Worm (Caenorhabditis elegans) whole organism, young adult: Measurements from ENCODE around the gene srx-10.

Source experiments
- F39B2.1 ChIP-seq: fragments of 200-800 bp; sonication (Bioruptor generic); IDR thresholded peaks from 2 replicates; pipeline ENCODE4 v1.3.6; 2022; ENCODE audit warnings: missing genetic modification reagents, missing genetic modification characterization, missing compliant biosample characterization
- F49E8.2 ChIP-seq: sonication (generic microtip); optimal IDR thresholded peaks from 3 replicates; lab custom pipeline; 2017; ENCODE audit warnings: missing genetic modification characterization, mild to moderate bottlenecking, missing compliant biosample characterization, antibody characterized with exemption, moderate library complexity; ENCODE audit not compliant: insufficient read depth
- F55B11.4 ChIP-seq: sonication (generic microtip); optimal IDR thresholded peaks from 2 replicates; lab custom pipeline; 2016; ENCODE audit warnings: missing compliant biosample characterization, missing genetic modification characterization, borderline replicate concordance; ENCODE audit not compliant: insufficient read depth
- F57A8.1 ChIP-seq: fragments of 200-800 bp; sonication (Bioruptor generic); optimal IDR thresholded peaks from 2 replicates; lab custom pipeline; 2018; ENCODE audit warnings: mild to moderate bottlenecking, missing genetic modification characterization, moderate library complexity, missing compliant biosample characterization
- K11D2.4 ChIP-seq: fragments of 200-800 bp; sonication (Bioruptor generic); IDR thresholded peaks from 2 replicates; pipeline ENCODE4 v1.3.6; 2022; ENCODE audit warnings: missing genetic modification reagents, missing genetic modification characterization, missing compliant biosample characterization
- T26A5.8 ChIP-seq: sonication (generic microtip); optimal IDR thresholded peaks from 2 replicates; lab custom pipeline; 2016; ENCODE audit warnings: missing genetic modification characterization, missing compliant biosample characterization
- Y79H2A.3 ChIP-seq: fragments of 200-800 bp; sonication (Bioruptor generic); conservative IDR thresholded peaks from 2 replicates; pipeline ENCODE4 v1.3.6; 2022; ENCODE audit warnings: missing genetic modification reagents, missing genetic modification characterization, missing compliant biosample characterization
- ZK185.1 ChIP-seq: sonication (generic microtip); optimal IDR thresholded peaks from 2 replicates; lab custom pipeline; 2016; ENCODE audit warnings: mild to moderate bottlenecking, missing genetic modification characterization, missing compliant biosample characterization; ENCODE audit not compliant: poor library complexity, severe bottlenecking
- aptf-2 ChIP-seq: fragments of 200-800 bp; sonication (Bioruptor generic); conservative IDR thresholded peaks from 2 replicates; pipeline ENCODE4 v1.3.6; 2022; ENCODE audit warnings: missing genetic modification reagents, missing genetic modification characterization, missing compliant biosample characterization
- athp-1 ChIP-seq: sonication (generic microtip); optimal IDR thresholded peaks from 2 replicates; lab custom pipeline; 2017; ENCODE audit warnings: mild to moderate bottlenecking, missing genetic modification characterization, missing compliant biosample characterization
- bed-2 ChIP-seq: fragments of 200-800 bp; sonication (Bioruptor generic); IDR thresholded peaks from 2 replicates; pipeline ENCODE4 v1.3.6; 2022; ENCODE audit warnings: missing genetic modification reagents, missing genetic modification characterization, missing compliant biosample characterization
- cebp-1 ChIP-seq, 2 experiments: fragments of 200-800 bp in 1 of 2; sonication (Bioruptor generic) in 1 of 2; sonication (generic microtip) in 1 of 2; IDR thresholded peaks in 1 of 2; optimal IDR thresholded peaks in 1 of 2; 2 replicates each; pipeline versions ENCODE4 v1.3.6 to Lab custom; 2017 to 2022; ENCODE audit warnings: missing compliant biosample characterization in 2 of 2, missing genetic modification characterization in 2 of 2, mild to moderate bottlenecking in 1 of 2, missing genetic modification reagents in 1 of 2, moderate library complexity in 1 of 2
- ceh-100 ChIP-seq: fragments of 200-800 bp; sonication (Bioruptor generic); IDR thresholded peaks from 2 replicates; pipeline ENCODE4 v1.3.6; 2022; ENCODE audit warnings: missing genetic modification reagents, missing genetic modification characterization, missing compliant biosample characterization
- die-1 ChIP-seq: sonication (generic microtip); optimal IDR thresholded peaks from 2 replicates; lab custom pipeline; 2016; ENCODE audit warnings: missing genotype, mild to moderate bottlenecking, missing genetic modification characterization, missing compliant biosample characterization
- dpl-1 ChIP-seq: fragments of 150-350 bp; optimal IDR thresholded peaks from 2 replicates; lab custom pipeline; 2014; ENCODE audit warnings: missing biosample characterization, missing genetic modification reagents, missing genetic modification characterization
- efl-1 ChIP-seq: fragments of 150-350 bp; optimal IDR thresholded peaks from 2 replicates; lab custom pipeline; 2014; ENCODE audit warnings: missing biosample characterization, missing genetic modification reagents, missing genetic modification characterization
- egl-18 ChIP-seq: fragments of 200-800 bp; sonication (Bioruptor generic); IDR thresholded peaks from 2 replicates; pipeline ENCODE4 v1.3.6; 2022; ENCODE audit warnings: missing genetic modification reagents, missing genetic modification characterization, missing compliant biosample characterization
- egl-44 ChIP-seq: fragments of 200-800 bp; sonication (Bioruptor generic); IDR thresholded peaks from 2 replicates; pipeline ENCODE4 v1.3.6; 2022; ENCODE audit warnings: missing genetic modification reagents, missing genetic modification characterization, missing compliant biosample characterization
- hlh-12 ChIP-seq: sonication (generic microtip); optimal IDR thresholded peaks from 2 replicates; lab custom pipeline; 2016; ENCODE audit warnings: missing genetic modification characterization, missing compliant biosample characterization
- hrde-1 ChIP-seq: sonication (generic microtip); optimal IDR thresholded peaks from 2 replicates; lab custom pipeline; 2016; ENCODE audit warnings: missing genetic modification characterization, mild to moderate bottlenecking, missing compliant biosample characterization, moderate library complexity, missing genotype, missing genetic modification reagents, borderline replicate concordance
- hsf-1 ChIP-seq: fragments of 200-800 bp; sonication (Bioruptor generic); IDR thresholded peaks from 2 replicates; pipeline ENCODE4 v1.3.6; 2022; ENCODE audit warnings: missing genetic modification reagents, missing genetic modification characterization, missing compliant biosample characterization
- let-526 ChIP-seq: fragments of 200-800 bp; sonication (Bioruptor generic); IDR thresholded peaks from 2 replicates; pipeline ENCODE4 v1.3.6; 2022; ENCODE audit warnings: missing genetic modification reagents, missing genetic modification characterization, missing compliant biosample characterization
- let-607 ChIP-seq, 2 experiments: fragments of 200-800 bp in 1 of 2; sonication (Bioruptor generic) in 1 of 2; sonication (generic microtip) in 1 of 2; optimal IDR thresholded peaks; 2 replicates each; lab custom pipeline; 2016 to 2018; ENCODE audit warnings: mild to moderate bottlenecking in 2 of 2, missing compliant biosample characterization in 2 of 2, missing genetic modification characterization in 2 of 2, moderate library complexity in 2 of 2, missing genotype in 1 of 2
- lin-40 ChIP-seq: sonication (generic microtip); optimal IDR thresholded peaks from 2 replicates; lab custom pipeline; 2016; ENCODE audit warnings: missing genetic modification characterization, mild to moderate bottlenecking, missing compliant biosample characterization, missing genotype, missing genetic modification reagents
- lir-1 ChIP-seq: fragments of 200-800 bp; sonication (Bioruptor generic); conservative IDR thresholded peaks from 2 replicates; pipeline ENCODE4 v1.3.6; 2022; ENCODE audit warnings: missing genetic modification reagents, missing genetic modification characterization, missing compliant biosample characterization
- mcd-1 ChIP-seq: fragments of 200-800 bp; sonication (Bioruptor generic); IDR thresholded peaks from 2 replicates; pipeline ENCODE4 v1.3.6; 2022; ENCODE audit warnings: missing genetic modification reagents, missing genetic modification characterization, missing compliant biosample characterization
- mes-4 ChIP-seq: sonication (generic microtip); optimal IDR thresholded peaks from 2 replicates; lab custom pipeline; 2016; ENCODE audit warnings: missing genotype, missing genetic modification characterization, missing compliant biosample characterization
- nfya-1 ChIP-seq: sonication (generic microtip); optimal IDR thresholded peaks from 2 replicates; lab custom pipeline; 2017; ENCODE audit warnings: antibody characterized with exemption, missing compliant biosample characterization, missing genetic modification characterization, borderline replicate concordance; ENCODE audit not compliant: insufficient read depth
- nhr-120 ChIP-seq: fragments of 200-800 bp; sonication (Bioruptor generic); IDR thresholded peaks from 2 replicates; pipeline ENCODE4 v1.3.6; 2022; ENCODE audit warnings: missing genetic modification characterization, missing compliant biosample characterization
- nhr-80 ChIP-seq: sonication (generic microtip); optimal IDR thresholded peaks from 2 replicates; lab custom pipeline; 2016; ENCODE audit warnings: missing genetic modification characterization, missing compliant biosample characterization
- ztf-26 ChIP-seq: sonication (generic microtip); optimal IDR thresholded peaks from 2 replicates; lab custom pipeline; 2017; ENCODE audit warnings: missing genetic modification characterization, missing compliant biosample characterization

Gene srx-10

DNA sequence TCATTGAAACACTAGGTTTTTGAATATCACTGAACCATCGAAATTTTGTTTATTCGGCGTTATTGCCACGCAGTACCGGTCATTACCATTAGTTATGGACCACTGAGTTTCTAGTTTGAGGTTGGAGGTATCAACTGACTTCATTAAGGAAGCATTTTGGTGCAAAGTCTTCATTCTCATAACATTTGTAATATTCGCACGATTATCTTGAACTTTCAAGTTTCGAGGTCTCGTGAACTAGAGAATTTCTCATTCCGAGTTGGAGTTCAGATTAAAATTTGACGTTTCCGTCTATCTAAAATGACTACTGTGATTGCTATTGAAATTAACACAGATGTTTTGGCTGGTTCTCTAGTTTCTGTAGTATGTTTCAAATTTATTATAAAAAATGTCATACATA is 25.6 kb downstream of the srx-10 start, which contains the start of gene srx-42:
TSS of gene srx-42 (plus strand) at position 301 of the 400 bp plus-strand sequence.
- no peak for TF ChIP-seq efl-1 (GFP tag; lab: Kevin White, UChicago)
- TF ChIP-seq die-1 (tag; lab: Kevin White, UChicago) = no peak
- TF ChIP-seq nhr-120 (GFP tag; lab: Robert Waterston, UW) = no peak
- no peak for TF ChIP-seq egl-44
- no peak for TF ChIP-seq F49E8.2 (tag; lab: Kevin White, UChicago)

DNA sequence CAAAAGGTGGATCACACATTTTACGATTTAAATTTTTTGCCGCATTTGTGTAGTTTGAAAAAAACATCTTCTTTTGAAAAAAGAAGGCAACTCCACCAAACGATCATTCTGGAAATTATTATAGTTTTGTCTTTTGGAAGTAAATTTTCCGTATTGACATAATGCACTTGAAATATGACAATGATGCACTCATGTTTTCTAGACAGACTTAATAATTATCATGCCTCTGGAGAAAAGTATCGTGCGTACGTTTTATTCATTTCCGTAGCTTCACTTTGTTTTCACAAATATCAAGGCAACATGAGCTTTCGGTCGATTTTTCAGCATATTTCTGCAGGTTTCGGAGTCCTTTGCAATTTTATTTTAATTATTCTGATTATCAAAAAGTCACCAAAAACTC is 27.9 kb downstream of the srx-10 start, which contains the start of gene str-250:
TSS of gene str-250 (plus strand) at position 301 of the 400 bp plus-strand sequence.
- TF ChIP-seq mcd-1 (GFP tag; lab: Robert Waterston, UW) = no peak
- no peak for TF ChIP-seq dpl-1 (GFP tag; lab: Kevin White, UChicago)
- no peak for TF ChIP-seq bed-2 (GFP tag; lab: Robert Waterston, UW)
- TF ChIP-seq hlh-12 (tag; lab: Kevin White, UChicago) = no peak
- no peak for TF ChIP-seq F57A8.1 (GFP tag; lab: Kevin White, UChicago)
- TF ChIP-seq T26A5.8 (tag; lab: Kevin White, UChicago) = no peak
- no peak for TF ChIP-seq egl-18 (GFP tag; lab: Robert Waterston, UW)
- TF ChIP-seq nhr-80 (tag; lab: Kevin White, UChicago) = no peak
- TF ChIP-seq lir-1 = no peak
- no peak for TF ChIP-seq athp-1
- no peak for TF ChIP-seq ceh-100 (GFP tag; lab: Robert Waterston, UW)
- TF ChIP-seq hrde-1 (tag; lab: Kevin White, UChicago) = no peak
- no peak for TF ChIP-seq K11D2.4 (GFP tag; lab: Robert Waterston, UW)
- no peak for TF ChIP-seq F39B2.1 (GFP tag; lab: Robert Waterston, UW)
- TF ChIP-seq die-1 (tag; lab: Kevin White, UChicago) = no peak
- TF ChIP-seq let-526 (GFP tag; lab: Robert Waterston, UW) = no peak

DNA sequence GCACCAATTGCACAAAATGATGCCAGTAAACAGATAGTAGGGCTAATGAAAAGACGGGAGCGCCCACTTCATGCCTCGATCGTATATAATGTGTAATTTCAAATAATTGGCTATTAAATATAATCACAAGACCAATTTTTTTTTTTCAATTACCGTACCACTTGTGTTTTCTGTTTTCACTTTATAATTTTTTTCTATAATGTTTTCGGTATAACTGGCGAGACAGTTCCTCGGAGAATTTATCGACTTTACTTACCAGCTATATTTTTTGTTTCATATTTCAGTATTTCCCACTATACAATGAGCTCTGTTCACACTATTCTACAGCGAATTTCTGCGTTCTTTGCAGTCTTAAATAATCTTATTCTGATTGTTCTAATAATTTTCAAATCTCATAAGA is 30.1 kb downstream of the srx-10 start, which contains the start of gene str-252:
TSS of gene str-252 (plus strand) at position 301 of the 400 bp plus-strand sequence.
- TF ChIP-seq nfya-1 (tag; lab: Kevin White, UChicago) (no peak), aptf-2 (no peak), ZK185.1 (tag; lab: Kevin White, UChicago) (no peak), hsf-1 (GFP tag; lab: Robert Waterston, UW) (no peak), lin-40 (tag; lab: Kevin White, UChicago) (no peak), egl-44 (no peak), nhr-120 (GFP tag; lab: Robert Waterston, UW) (no peak), ztf-26 (tag; lab: Kevin White, UChicago) (no peak), F55B11.4 (tag; lab: Kevin White, UChicago) (no peak), let-607 (tag; optimal IDR thresholded peaks at IDR 0.05; lab: Kevin White, UChicago) (no peak), F39B2.1 (GFP tag; lab: Robert Waterston, UW) (no peak), cebp-1 (GFP tag; IDR thresholded peaks at IDR 0.05; lab: Robert Waterston, UW) (no peak), cebp-1 (tag; optimal IDR thresholded peaks at IDR 0.05; lab: Kevin White, UChicago) (no peak), dpl-1 (GFP tag; lab: Kevin White, UChicago) (no peak), Y79H2A.3 (no peak), T26A5.8 (tag; lab: Kevin White, UChicago) (no peak)

DNA sequence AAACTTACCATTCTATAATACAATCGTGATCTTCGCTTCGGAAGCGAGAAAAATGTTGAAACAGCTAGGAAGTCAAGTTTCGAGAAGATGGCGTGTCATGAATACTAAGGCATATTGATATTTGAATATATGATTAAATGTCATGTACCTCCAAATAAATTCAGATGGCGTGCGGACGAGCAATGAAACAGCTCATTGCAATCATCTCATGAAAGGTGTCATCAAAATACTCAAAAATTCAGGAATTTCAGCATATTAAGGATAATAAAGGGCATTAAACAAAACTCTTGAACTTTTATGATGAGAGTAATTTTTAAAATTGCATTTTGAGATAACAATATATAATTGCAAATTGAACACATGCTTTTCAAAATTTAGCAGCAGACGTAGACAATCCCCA is 30.9 kb downstream of the srx-10 start, which contains the start of gene gcy-32:
TSS of gene gcy-32 (minus strand) at position 101 of the 400 bp plus-strand sequence.
- TF ChIP-seq mes-4 (tag; lab: Kevin White, UChicago) = no peak
- TF ChIP-seq ztf-26 (tag; lab: Kevin White, UChicago) = no peak
- TF ChIP-seq, all 124 proteins: peak for 0
